Fruit fly (Drosophila melanogaster) whole organism, embryonic: ENCODE data around the gene CG31650.

ENCODE experiments used
- Atf6 ChIP-seq: fragments of 200-800 bp; sonication (Bioruptor generic); IDR thresholded peaks from 2 replicates; pipeline ENCODE4 v1.3.6; 2022; ENCODE audit warnings: missing biosample characterization, missing genetic modification characterization
- C15 ChIP-seq: fragments of 200-800 bp; sonication (Bioruptor generic); IDR thresholded peaks from 3 replicates; pipeline ENCODE4 v1.3.6; 2022; ENCODE audit warnings: missing biosample characterization, missing genetic modification characterization
- CG10462 ChIP-seq: fragments of 200-800 bp; sonication (Bioruptor generic); optimal IDR thresholded peaks from 2 replicates; lab custom pipeline; 2016; ENCODE audit warnings: missing biosample characterization, missing genetic modification characterization
- CG1233 ChIP-seq: fragments of 200-800 bp; sonication (Bioruptor generic); optimal IDR thresholded peaks from 4 replicates; lab custom pipeline; 2018; ENCODE audit warnings: missing biosample characterization, mild to moderate bottlenecking, missing genetic modification characterization
- CG14441 ChIP-seq: fragments of 200-800 bp; sonication (Bioruptor generic); IDR thresholded peaks from 2 replicates; pipeline ENCODE4 v1.3.6; 2022; ENCODE audit warnings: missing biosample characterization, missing genetic modification characterization
- CG17361 ChIP-seq: fragments of 200-800 bp; sonication (Bioruptor generic); IDR thresholded peaks from 3 replicates; pipeline ENCODE4 v1.3.6; 2022; ENCODE audit warnings: missing biosample characterization, missing genetic modification characterization
- CG17385 ChIP-seq: fragments of 200-800 bp; sonication (Bioruptor generic); optimal IDR thresholded peaks from 3 replicates; lab custom pipeline; 2018; ENCODE audit warnings: missing biosample characterization, mild to moderate bottlenecking, missing genetic modification characterization
- CG18262 ChIP-seq: fragments of 200-800 bp; optimal IDR thresholded peaks from 3 replicates; lab custom pipeline; 2019; ENCODE audit warnings: missing biosample characterization, mild to moderate bottlenecking, missing genetic modification characterization, moderate library complexity
- CG18619 ChIP-seq: fragments of 200-800 bp; sonication (Bioruptor generic); optimal IDR thresholded peaks from 3 replicates; lab custom pipeline; 2017; ENCODE audit warnings: missing biosample characterization, mild to moderate bottlenecking, missing genetic modification characterization
- CG3407 ChIP-seq: fragments of 200-800 bp; sonication (Bioruptor generic); optimal IDR thresholded peaks from 2 replicates; lab custom pipeline; 2018; ENCODE audit warnings: missing biosample characterization, mild to moderate bottlenecking, missing genetic modification characterization
- CG34224 ChIP-seq: fragments of 200-800 bp; sonication (Bioruptor generic); IDR thresholded peaks from 3 replicates; pipeline ENCODE4 v1.3.6; 2022; ENCODE audit warnings: missing biosample characterization, missing genetic modification characterization; ENCODE audit not compliant: partially characterized antibody
- CG3995 ChIP-seq: fragments of 200-800 bp; sonication (Bioruptor generic); optimal IDR thresholded peaks from 3 replicates; lab custom pipeline; 2016; ENCODE audit warnings: missing biosample characterization, missing genetic modification characterization
- CG6791 ChIP-seq: fragments of 200-800 bp; sonication (Bioruptor generic); IDR thresholded peaks from 3 replicates; pipeline ENCODE4 v1.3.6; 2022; ENCODE audit warnings: missing biosample characterization, missing genetic modification characterization; ENCODE audit not compliant: partially characterized antibody
- CG6813 ChIP-seq: fragments of 200-800 bp; sonication (Bioruptor generic); optimal IDR thresholded peaks from 2 replicates; lab custom pipeline; 2017; ENCODE audit warnings: missing biosample characterization, missing genetic modification characterization, mild to moderate bottlenecking, moderate library complexity, missing genetic modification reagents
- CG7556 ChIP-seq: fragments of 200-800 bp; sonication (Bioruptor generic); optimal IDR thresholded peaks from 2 replicates; lab custom pipeline; 2017; ENCODE audit warnings: missing biosample characterization, mild to moderate bottlenecking, missing genetic modification characterization
- CG7928 ChIP-seq: fragments of 200-800 bp; sonication (Bioruptor generic); optimal IDR thresholded peaks from 2 replicates; lab custom pipeline; 2017; ENCODE audit warnings: missing biosample characterization, mild to moderate bottlenecking, missing genetic modification characterization
- CG8388 ChIP-seq: fragments of 200-800 bp; sonication (Bioruptor generic); optimal IDR thresholded peaks from 2 replicates; lab custom pipeline; 2019; ENCODE audit warnings: missing biosample characterization, mild to moderate bottlenecking, missing genetic modification characterization, moderate library complexity
- CG9609 ChIP-seq: fragments of 200-800 bp; sonication (Bioruptor generic); optimal IDR thresholded peaks from 3 replicates; lab custom pipeline; 2016; ENCODE audit warnings: missing biosample characterization, missing genetic modification characterization
- Dp ChIP-seq: fragments of 200-800 bp; sonication (Bioruptor generic); optimal IDR thresholded peaks from 2 replicates; lab custom pipeline; 2018; ENCODE audit warnings: missing biosample characterization, mild to moderate bottlenecking, missing genetic modification characterization, moderate library complexity
- E2f2 ChIP-seq: fragments of 200-800 bp; sonication (Bioruptor generic); IDR thresholded peaks from 2 replicates; pipeline ENCODE4 v1.3.6; 2022; ENCODE audit warnings: missing biosample characterization, missing genetic modification characterization
- Eip74EF ChIP-seq, 2 experiments: fragments of 200-800 bp in 1 of 2; fragments of >200 bp in 1 of 2; sonication (Bioruptor generic) in 1 of 2; optimal IDR thresholded peaks; 2 replicates each; lab custom pipeline; 2017 to 2019; ENCODE audit warnings: missing biosample characterization in 2 of 2, missing genetic modification characterization in 2 of 2, mild to moderate bottlenecking in 1 of 2, moderate library complexity in 1 of 2
- Fer3 ChIP-seq: fragments of 200-800 bp; sonication (Bioruptor generic); optimal IDR thresholded peaks from 2 replicates; lab custom pipeline; 2018; ENCODE audit warnings: missing biosample characterization, mild to moderate bottlenecking, missing genetic modification characterization, moderate library complexity
- Gug ChIP-seq: fragments of 200-800 bp; sonication (Bioruptor generic); IDR thresholded peaks from 4 replicates; pipeline ENCODE4 v1.3.6; 2022; ENCODE audit warnings: missing biosample characterization, missing genetic modification characterization
- HLH4C ChIP-seq: fragments of 200-800 bp; sonication (Bioruptor generic); IDR thresholded peaks from 3 replicates; pipeline ENCODE4 v1.3.6; 2022; ENCODE audit warnings: missing biosample characterization, missing genetic modification characterization; ENCODE audit not compliant: partially characterized antibody
- Lim3 ChIP-seq: fragments of 200-800 bp; sonication (Bioruptor generic); IDR thresholded peaks from 2 replicates; pipeline ENCODE4 v1.3.6; 2022; ENCODE audit warnings: missing biosample characterization, missing genetic modification characterization
- Meics ChIP-seq: fragments of 200-800 bp; sonication (Bioruptor generic); optimal IDR thresholded peaks from 2 replicates; lab custom pipeline; 2017; ENCODE audit warnings: missing biosample characterization, mild to moderate bottlenecking, missing genetic modification characterization
- Optix ChIP-seq: fragments of 200-800 bp; sonication (Bioruptor generic); IDR thresholded peaks from 3 replicates; pipeline ENCODE4 v1.3.6; 2022; ENCODE audit warnings: missing biosample characterization, missing genetic modification characterization
- ab ChIP-seq: fragments of 200-800 bp; sonication (Bioruptor generic); optimal IDR thresholded peaks from 2 replicates; lab custom pipeline; 2016; ENCODE audit warnings: missing biosample characterization, missing genetic modification characterization
- cad ChIP-seq: fragments of >200 bp; optimal IDR thresholded peaks from 2 replicates; lab custom pipeline; 2017; ENCODE audit warnings: missing biosample characterization, missing genetic modification characterization
- gcm ChIP-seq: fragments of 200-800 bp; sonication (Bioruptor generic); optimal IDR thresholded peaks from 2 replicates; lab custom pipeline; 2019; ENCODE audit warnings: missing biosample characterization, mild to moderate bottlenecking, missing genetic modification characterization, moderate library complexity
- gsb-n ChIP-seq: fragments of 200-800 bp; sonication (Bioruptor generic); optimal IDR thresholded peaks from 3 replicates; lab custom pipeline; 2018; ENCODE audit warnings: missing biosample characterization, mild to moderate bottlenecking, missing genetic modification characterization
- nau ChIP-seq: fragments of 200-800 bp; sonication (Bioruptor generic); optimal IDR thresholded peaks from 3 replicates; lab custom pipeline; 2017; ENCODE audit warnings: missing biosample characterization, mild to moderate bottlenecking, missing genetic modification characterization, missing genetic modification reagents
- oc ChIP-seq: fragments of 200-800 bp; sonication (Bioruptor generic); optimal IDR thresholded peaks from 2 replicates; lab custom pipeline; 2018; ENCODE audit warnings: missing biosample characterization, mild to moderate bottlenecking, missing genetic modification characterization, moderate library complexity
- pb ChIP-seq: fragments of 200-800 bp; sonication (Bioruptor generic); optimal IDR thresholded peaks from 3 replicates; lab custom pipeline; 2016; ENCODE audit warnings: missing biosample characterization, missing genetic modification characterization
- psq ChIP-seq: fragments of 200-800 bp; sonication (Bioruptor generic); optimal IDR thresholded peaks from 2 replicates; lab custom pipeline; 2017; ENCODE audit warnings: missing biosample characterization, missing genetic modification characterization
- pzg ChIP-seq: fragments of 200-800 bp; sonication (Bioruptor generic); optimal IDR thresholded peaks from 3 replicates; lab custom pipeline; 2018; ENCODE audit warnings: missing biosample characterization, mild to moderate bottlenecking, missing genetic modification characterization, moderate library complexity
- row ChIP-seq: fragments of 200-800 bp; sonication (Bioruptor generic); IDR thresholded peaks from 3 replicates; pipeline ENCODE4 v1.3.6; 2022; ENCODE audit warnings: missing biosample characterization, missing genetic modification characterization
- sens ChIP-seq: fragments of 200-800 bp; sonication (Bioruptor generic); peaks from one replicate; lab custom pipeline; 2016; ENCODE audit warnings: missing biosample characterization, missing genetic modification characterization
- sim ChIP-seq: fragments of 200-800 bp; sonication (Bioruptor generic); IDR thresholded peaks from 2 replicates; pipeline ENCODE4 v1.3.6; 2022; ENCODE audit warnings: missing biosample characterization, missing genetic modification characterization
- slou ChIP-seq: fragments of 200-800 bp; sonication (Bioruptor generic); optimal IDR thresholded peaks from 3 replicates; lab custom pipeline; 2016; ENCODE audit warnings: missing biosample characterization, missing genetic modification characterization
- tna ChIP-seq: fragments of 200-800 bp; sonication (Bioruptor generic); IDR thresholded peaks from 2 replicates; pipeline ENCODE4 v1.3.6; 2022; ENCODE audit warnings: missing biosample characterization, missing genetic modification characterization; ENCODE audit not compliant: partially characterized antibody
- usp ChIP-seq: fragments of >200 bp; optimal IDR thresholded peaks from 2 replicates; lab custom pipeline; 2017; ENCODE audit warnings: missing biosample characterization, missing genetic modification characterization
- zen ChIP-seq: fragments of 200-800 bp; sonication (Bioruptor generic); optimal IDR thresholded peaks from 3 replicates; lab custom pipeline; 2018; ENCODE audit warnings: missing biosample characterization, mild to moderate bottlenecking, missing genetic modification characterization, moderate library complexity
- zen2 ChIP-seq: fragments of 200-800 bp; sonication (Bioruptor generic); IDR thresholded peaks from 3 replicates; pipeline ENCODE4 v1.3.6; 2022; ENCODE audit warnings: missing biosample characterization, missing genetic modification characterization; ENCODE audit not compliant: partially characterized antibody
- zf30C ChIP-seq: fragments of 200-800 bp; sonication (Bioruptor generic); optimal IDR thresholded peaks from 3 replicates; lab custom pipeline; 2018; ENCODE audit warnings: missing biosample characterization, mild to moderate bottlenecking, missing genetic modification characterization

The CG31650 gene

DNA sequence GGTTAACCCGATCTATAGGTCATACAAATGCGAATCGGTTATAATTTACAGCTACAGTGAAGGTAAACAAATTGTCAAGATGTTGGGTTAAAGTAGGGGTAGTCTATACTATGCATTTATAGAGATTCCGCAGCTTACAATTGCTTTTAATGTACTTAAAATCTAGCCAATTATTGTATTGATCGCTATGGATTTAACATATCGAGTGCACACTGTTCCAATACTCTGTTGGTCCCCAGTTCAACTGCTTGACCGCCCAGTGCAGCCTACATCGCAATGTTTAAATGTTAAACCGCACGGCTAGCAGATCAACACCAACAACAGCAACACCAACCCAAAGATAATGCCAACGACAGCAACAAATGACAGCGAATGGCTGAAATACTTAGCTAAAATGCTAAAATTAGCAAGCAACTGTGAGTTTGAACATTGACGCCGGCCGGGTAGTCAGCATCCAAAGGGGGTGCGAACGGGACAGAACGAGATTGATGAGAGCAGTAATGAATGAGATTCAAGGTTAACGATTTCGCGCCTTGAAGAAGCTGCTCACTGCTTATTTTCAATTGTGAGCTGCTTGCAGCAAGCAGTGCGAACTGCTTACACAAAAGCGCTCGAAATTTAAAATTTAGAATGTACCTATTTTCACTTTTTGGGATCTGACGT is 43.5 kb downstream of the CG31650 start (continued):
- TF ChIP-seq E2f2 (GFP tag; lab: Robert Waterston, UW) (peak; percentile 94), tna (GFP tag; lab: Robert Waterston, UW) (peak; percentile 19; the same call in 1 of the 2 replicates), CG10462 (no peak), HLH4C (peak; percentile 43; the same call in 1 of the 3 replicates), CG34224 (no peak), Optix (GFP tag; lab: Robert Waterston, UW) (peak; percentile 23; the same call in 2 of the 3 replicates), C15 (GFP tag; lab: Robert Waterston, UW) (no peak), CG17361 (peak; percentile 5; the same call in 1 of the 3 replicates), CG7928 (GFP tag; lab: Kevin White, UChicago) (no peak), ab (no peak), nau (GFP tag; lab: Kevin White, UChicago) (no peak), gsb-n (tag; lab: Kevin White, UChicago) (no peak), CG6791 (GFP tag; lab: Robert Waterston, UW) (peak; percentile 60; the same call in 1 of the 3 replicates), Gug (GFP tag; lab: Robert Waterston, UW) (peak; percentile 37; the same call in 2 of the 4 replicates), CG3407 (GFP tag; lab: Kevin White, UChicago) (no peak), CG9609 (GFP tag; lab: Kevin White, UChicago) (no peak), row (GFP tag; lab: Robert Waterston, UW) (no peak; the same call in 2 of the 3 replicates), pzg (peak; percentile 17), cad (peak; percentile 34), oc (tag; lab: Kevin White, UChicago) (no peak), CG7556 (GFP tag; lab: Kevin White, UChicago) (no peak), CG17385 (GFP tag; lab: Kevin White, UChicago) (no peak), usp (GFP tag; lab: Kevin White, UChicago) (no peak), CG6813 (GFP tag; lab: Kevin White, UChicago) (no peak), Atf6 (GFP tag; lab: Robert Waterston, UW) (no peak; the same call in 1 of the 2 replicates), Lim3 (no peak), CG1233 (no peak), slou (no peak), Eip74EF (GFP tag; optimal IDR thresholded peaks at IDR 0.05; lab: Kevin White, UChicago) (peak in 1 of 2 experiments; percentile 100), Fer3 (tag; lab: Kevin White, UChicago) (no peak), sim (GFP tag; lab: Robert Waterston, UW) (no peak), zf30C (GFP tag; lab: Kevin White, UChicago) (no peak), zen2 (GFP tag; lab: Robert Waterston, UW) (no peak), CG3995 (GFP tag; lab: Kevin White, UChicago) (no peak), CG8388 (no peak), sens (GFP tag; lab: Kevin White, UChicago) (peak; percentile 11), CG18262 (no peak), psq (GFP tag; lab: Kevin White, UChicago) (no peak), pb (no peak), CG14441 (peak; percentile 65), Dp (GFP tag; lab: Kevin White, UChicago) (peak; percentile 93), Meics (GFP tag; lab: Kevin White, UChicago) (no peak), gcm (GFP tag; lab: Kevin White, UChicago) (no peak), CG18619 (no peak), zen (tag; lab: Kevin White, UChicago) (no peak)
